Fruit fly (Drosophila melanogaster): ENCODE data around the gene Atg1.

The Atg1 gene

dm6 chr3L:12789875-12790373 lies 15.0 kb downstream of the Atg1 start, which contains the start of gene CG42709:
Gene CG42709 (plus strand): TSS chr3L:12790192.
- TF ChIP-seq CG34367 (tag; optimal IDR thresholded peaks at IDR 0.05) (no peak), CG9948 (tag; optimal IDR thresholded peaks at IDR 0.05) (no peak), CG8159 (tag; optimal IDR thresholded peaks at IDR 0.05) (no peak), CG10348 (GFP tag; IDR thresholded peaks at IDR 0.05) (no peak), Pif1A (GFP tag; optimal IDR thresholded peaks at IDR 0.05) (peak; percentile 45), CG12605 (GFP tag; IDR thresholded peaks at IDR 0.05) (peak; percentile 30; the same call in 1 of the 2 replicates), Pif1B (GFP tag; optimal IDR thresholded peaks at IDR 0.05) (peak; percentile 57), gl (tag; optimal IDR thresholded peaks at IDR 0.05) (peak; percentile 17), EcR (GFP tag; optimal IDR thresholded peaks at IDR 0.05) (peak; percentile 77)

- no peak for TF ChIP-seq Ets98B (GFP tag; IDR thresholded peaks at IDR 0.05)
- TF ChIP-seq CG8301 (tag; optimal IDR thresholded peaks at IDR 0.05) = no peak
- TF ChIP-seq Pif1B (GFP tag; optimal IDR thresholded peaks at IDR 0.05) = no peak
- TF ChIP-seq CG4496 (GFP tag; IDR thresholded peaks at IDR 0.05) = no peak
- TF ChIP-seq gl (tag; optimal IDR thresholded peaks at IDR 0.05) = no peak
- no peak for TF ChIP-seq D1 (tag; optimal IDR thresholded peaks at IDR 0.05)
- TF ChIP-seq CG9948 (tag; optimal IDR thresholded peaks at IDR 0.05) = no peak
- TF ChIP-seq rn (GFP tag; IDR thresholded peaks at IDR 0.05) = no peak
- no peak for TF ChIP-seq Pif1A (GFP tag; optimal IDR thresholded peaks at IDR 0.05)
- TF ChIP-seq CG15710 (tag; optimal IDR thresholded peaks at IDR 0.05) = no peak
- TF ChIP-seq CG17806 (tag; optimal IDR thresholded peaks at IDR 0.05) = no peak
- TF ChIP-seq Snoo (tag; optimal IDR thresholded peaks at IDR 0.05) = no peak
- TF ChIP-seq CG8159 (tag; optimal IDR thresholded peaks at IDR 0.05) = no peak
- TF ChIP-seq CG14655 (GFP tag; optimal IDR thresholded peaks at IDR 0.05) = no peak
Measured at dm6 chr3L:12780997-12781396, 23.9 kb downstream of the Atg1 start, which contains the start of the genes CG10969 and CG17666. Gene CG10969 (minus strand): TSS chr3L:12781097. Gene CG17666 (plus strand): TSS chr3L:12781325.

DNA sequence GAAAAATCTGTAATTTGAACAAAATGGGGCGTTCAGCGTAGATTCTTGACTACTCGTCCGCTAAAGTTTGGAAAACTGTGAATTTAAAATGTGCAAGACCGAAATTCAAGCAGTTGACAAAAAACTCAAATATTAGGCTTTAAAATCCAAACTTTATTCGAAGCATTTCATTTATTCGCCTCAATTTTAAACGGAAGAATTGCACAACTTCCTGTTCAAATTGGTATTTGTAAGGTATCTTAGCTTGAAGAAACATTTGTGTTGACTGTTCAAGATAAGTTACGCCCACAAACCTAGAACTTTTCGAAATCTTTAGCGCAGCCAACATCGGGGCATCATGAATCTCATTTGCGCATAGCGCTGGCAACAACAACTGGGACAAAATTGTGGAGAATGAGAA lies 26.3 kb downstream of the Atg1 start, which contains the start of gene CG32106:
CG32106 (minus strand) TSS at position 101 of the 400 bp plus-strand sequence.
- no peak for TF ChIP-seq CG15710 (tag; optimal IDR thresholded peaks at IDR 0.05)
- no peak for TF ChIP-seq Snoo (tag; optimal IDR thresholded peaks at IDR 0.05)
- TF ChIP-seq rn (GFP tag; IDR thresholded peaks at IDR 0.05) = no peak
- TF ChIP-seq fd96Ca (GFP tag; IDR thresholded peaks at IDR 0.05) = no peak

- TF ChIP-seq fd96Ca (GFP tag; IDR thresholded peaks at IDR 0.05) (no peak), CG9948 (tag; optimal IDR thresholded peaks at IDR 0.05) (no peak), CG8301 (tag; optimal IDR thresholded peaks at IDR 0.05) (no peak), Pif1A (GFP tag; optimal IDR thresholded peaks at IDR 0.05) (no peak), CG14655 (GFP tag; optimal IDR thresholded peaks at IDR 0.05) (no peak), EcR (GFP tag; optimal IDR thresholded peaks at IDR 0.05) (no peak), CG34367 (tag; optimal IDR thresholded peaks at IDR 0.05) (no peak), D1 (tag; optimal IDR thresholded peaks at IDR 0.05) (no peak), CG13204 (GFP tag; optimal IDR thresholded peaks at IDR 0.05) (no peak), Ets98B (GFP tag; IDR thresholded peaks at IDR 0.05) (no peak), CG17806 (tag; optimal IDR thresholded peaks at IDR 0.05) (no peak), Snoo (tag; optimal IDR thresholded peaks at IDR 0.05) (no peak), CG12605 (GFP tag; IDR thresholded peaks at IDR 0.05) (no peak), Pif1B (GFP tag; optimal IDR thresholded peaks at IDR 0.05) (no peak), CG8159 (tag; optimal IDR thresholded peaks at IDR 0.05) (no peak), CG32121 (GFP tag; IDR thresholded peaks at IDR 0.05) (no peak), gl (tag; optimal IDR thresholded peaks at IDR 0.05) (no peak), rn (GFP tag; IDR thresholded peaks at IDR 0.05) (no peak), CG4496 (GFP tag; IDR thresholded peaks at IDR 0.05) (no peak)
Measured at dm6 chr3L:12772740-12773686, 31.9 kb downstream of the Atg1 start, which contains the start of gene Hip1. Gene Hip1 (minus strand): TSS chr3L:12773573.

DNA sequence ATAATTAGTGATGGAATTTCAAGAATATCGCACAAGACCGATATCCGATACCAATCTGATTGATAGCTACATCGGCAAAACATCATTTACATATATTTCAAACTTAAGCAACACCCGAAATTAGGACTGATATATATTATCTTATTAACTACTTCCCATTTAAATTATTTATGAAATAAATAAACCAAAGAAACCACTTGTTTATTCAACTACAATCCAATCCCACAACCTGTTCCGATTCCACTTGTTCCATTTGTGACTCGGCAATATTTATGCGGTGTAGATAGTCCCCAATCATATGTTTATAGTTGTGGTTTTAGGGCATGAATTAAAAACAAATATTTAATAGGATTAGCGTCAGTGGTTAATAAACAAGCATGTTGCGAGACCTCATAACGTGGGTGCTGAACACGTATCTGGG lies 50.1 kb downstream of the Atg1 start, which contains the start of the genes CG10973 and Vps13D:
CG10973 (minus strand) TSS at position 6 of the 421 bp plus-strand sequence.
Vps13D (plus strand) TSS at position 281 of the 421 bp plus-strand sequence.
- peak; percentile 35; the same call in 1 of the 3 replicates for TF ChIP-seq fd96Ca (GFP tag; IDR thresholded peaks at IDR 0.05)
- TF ChIP-seq CG32121 (GFP tag; IDR thresholded peaks at IDR 0.05) = no peak
- no peak for TF ChIP-seq CG12605 (GFP tag; IDR thresholded peaks at IDR 0.05)
- TF ChIP-seq rn (GFP tag; IDR thresholded peaks at IDR 0.05) = no peak
